Fruit fly (Drosophila melanogaster): ENCODE measurements around the gene CG1265.

Gene CG1265

DNA sequence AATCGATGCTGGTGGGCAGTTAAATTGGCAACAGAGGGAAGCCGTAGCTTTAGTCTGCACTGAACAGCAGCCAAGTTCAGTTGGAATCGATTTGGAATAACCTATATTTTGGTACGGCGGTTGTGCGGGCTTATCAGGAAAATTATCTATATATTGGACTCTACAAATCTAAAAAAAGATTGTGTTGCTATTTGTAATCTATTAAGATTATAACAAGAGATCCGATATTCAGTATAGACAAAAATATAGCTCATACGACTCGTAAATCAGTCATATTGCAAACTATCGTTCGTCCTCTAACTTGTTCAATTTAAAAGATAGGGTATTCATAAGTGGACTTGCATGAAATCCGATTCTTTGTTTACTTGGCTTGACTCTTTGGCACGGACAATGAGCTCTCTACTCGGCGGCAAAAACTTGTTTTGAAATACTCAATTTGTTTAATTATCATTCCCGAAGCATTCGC, 34.0 kb downstream of the CG1265 start, which contains the start of gene Hexo1 (continued):
- TF ChIP-seq tll (GFP tag; optimal IDR thresholded peaks at IDR 0.05) (no peak), pros (GFP tag; optimal IDR thresholded peaks at IDR 0.05) (no peak), CG8924 (tag; optimal IDR thresholded peaks at IDR 0.05) (peak; percentile 25), CG17359 (tag; optimal IDR thresholded peaks at IDR 0.05) (peak; percentile 40), CG3995 (GFP tag; optimal IDR thresholded peaks at IDR 0.05) (no peak), Hr3 (GFP tag; optimal IDR thresholded peaks at IDR 0.05) (no peak), pho (GFP tag; optimal IDR thresholded peaks at IDR 0.05) (no peak), CG4328 (GFP tag; optimal IDR thresholded peaks at IDR 0.05) (no peak), Hand (GFP tag; optimal IDR thresholded peaks at IDR 0.05) (no peak), onecut (GFP tag; IDR thresholded peaks at IDR 0.05) (no peak), Tbp (GFP tag; optimal IDR thresholded peaks at IDR 0.05) (no peak), tx (GFP tag; optimal IDR thresholded peaks at IDR 0.05) (no peak), z (GFP tag; IDR thresholded peaks at IDR 0.05) (no peak), twi (tag; optimal IDR thresholded peaks at IDR 0.05) (no peak), CG8359 (GFP tag; optimal IDR thresholded peaks at IDR 0.05; ENCODE audit: borderline replicate concordance) (no peak), CG15696 (tag; optimal IDR thresholded peaks at IDR 0.05) (no peak), crol (GFP tag; IDR thresholded peaks at IDR 0.05) (no peak), Hsf (GFP tag; optimal IDR thresholded peaks at IDR 0.05) (no peak), Rx (GFP tag; IDR thresholded peaks at IDR 0.05) (no peak), grn (GFP tag; optimal IDR thresholded peaks at IDR 0.05) (peak; percentile 70), CG13287 (GFP tag; IDR thresholded peaks at IDR 0.05; ENCODE audit: partially characterized antibody) (peak; percentile 23; the same call in 1 of the 2 replicates), CG11085 (GFP tag; IDR thresholded peaks at IDR 0.05) (no peak), CG7271 (tag; optimal IDR thresholded peaks at IDR 0.05) (no peak), sim (GFP tag; IDR thresholded peaks at IDR 0.05) (no peak), CG30431 (GFP tag; optimal IDR thresholded peaks at IDR 0.05) (no peak), CG11696 (GFP tag; IDR thresholded peaks at IDR 0.05) (no peak), Sry-β (GFP tag; optimal IDR thresholded peaks at IDR 0.05) (no peak), sima (GFP tag; optimal IDR thresholded peaks at IDR 0.05) (no peak), chn (GFP tag; optimal IDR thresholded peaks at IDR 0.05) (no peak), h (optimal IDR thresholded peaks at IDR 0.05) (no peak), tap (tag; optimal IDR thresholded peaks at IDR 0.05) (no peak), Lpt (GFP tag; optimal IDR thresholded peaks at IDR 0.05) (no peak), HLHmδ (GFP tag; optimal IDR thresholded peaks at IDR 0.05) (no peak), Max (GFP tag; optimal IDR thresholded peaks at IDR 0.05) (no peak), CG14860 (GFP tag; IDR thresholded peaks at IDR 0.05; ENCODE audit: partially characterized antibody) (no peak), Dad (GFP tag; optimal IDR thresholded peaks at IDR 0.05) (no peak), seq (GFP tag; IDR thresholded peaks at IDR 0.05) (no peak), Neu2 (GFP tag; optimal IDR thresholded peaks at IDR 0.05; ENCODE audit: borderline replicate concordance) (no peak), sens (GFP tag) (peak; percentile 21), YL-1 (GFP tag; optimal IDR thresholded peaks at IDR 0.05) (no peak), crc (GFP tag; optimal IDR thresholded peaks at IDR 0.05) (no peak), ash1 (GFP tag; optimal IDR thresholded peaks at IDR 0.05) (no peak), CG43689 (GFP tag; IDR thresholded peaks at IDR 0.05) (no peak), Bgb (GFP tag; IDR thresholded peaks at IDR 0.05; ENCODE audit: partially characterized antibody) (no peak), CG32767 (GFP tag; IDR thresholded peaks at IDR 0.05) (no peak), Meics (GFP tag; optimal IDR thresholded peaks at IDR 0.05) (peak; percentile 44), CG8944 (GFP tag; optimal IDR thresholded peaks at IDR 0.05) (no peak), Eip74EF (GFP tag; optimal IDR thresholded peaks at IDR 0.05) (no peak), Myb (GFP tag; optimal IDR thresholded peaks at IDR 0.05) (no peak), Sox100B (GFP tag; optimal IDR thresholded peaks at IDR 0.05) (no peak), CG6272 (GFP tag; IDR thresholded peaks at IDR 0.05) (no peak), Hey (tag; optimal IDR thresholded peaks at IDR 0.05) (no peak)
